Fruit fly (Drosophila melanogaster) whole organism, embryonic: Measurements from ENCODE around the gene rin.

Experiments used
- Abd-B ChIP-seq: fragments of 200-800 bp; sonication (Bioruptor generic); optimal IDR thresholded peaks from 2 replicates; lab custom pipeline; 2018; ENCODE audit warnings: missing biosample characterization, mild to moderate bottlenecking, missing genetic modification characterization, moderate library complexity
- CG13296 ChIP-seq: fragments of 200-800 bp; sonication (Bioruptor generic); optimal IDR thresholded peaks from 3 replicates; lab custom pipeline; 2018; ENCODE audit warnings: missing biosample characterization, mild to moderate bottlenecking, missing genetic modification characterization
- CG14710 ChIP-seq: fragments of 200-800 bp; sonication (Bioruptor generic); optimal IDR thresholded peaks from 3 replicates; lab custom pipeline; 2019; ENCODE audit warnings: missing biosample characterization, mild to moderate bottlenecking, missing genetic modification characterization, moderate library complexity
- CG33557 ChIP-seq: fragments of 200-800 bp; sonication (Bioruptor generic); optimal IDR thresholded peaks from 2 replicates; lab custom pipeline; 2019; ENCODE audit warnings: missing biosample characterization, mild to moderate bottlenecking, missing genetic modification characterization, moderate library complexity
- CG8478 ChIP-seq: fragments of >200 bp; optimal IDR thresholded peaks from 2 replicates; lab custom pipeline; 2018
- Dll ChIP-seq: fragments of 200-800 bp; sonication (Bioruptor generic); IDR thresholded peaks from 4 replicates; pipeline ENCODE4 v1.3.6; 2022; ENCODE audit warnings: missing biosample characterization, missing genetic modification characterization; ENCODE audit not compliant: partially characterized antibody
- crc ChIP-seq: fragments of 200-800 bp; sonication (Bioruptor generic); optimal IDR thresholded peaks from 2 replicates; lab custom pipeline; 2016; ENCODE audit warnings: missing biosample characterization, missing genetic modification characterization
- inv ChIP-seq: fragments of 200-800 bp; sonication (Bioruptor generic); IDR thresholded peaks from 2 replicates; pipeline ENCODE4 v1.3.6; 2022; ENCODE audit warnings: missing biosample characterization, missing genetic modification characterization; ENCODE audit not compliant: partially characterized antibody
- kah ChIP-seq: fragments of 200-800 bp; sonication (Bioruptor generic); optimal IDR thresholded peaks from 2 replicates; lab custom pipeline; 2018; ENCODE audit warnings: missing biosample characterization, mild to moderate bottlenecking, missing genetic modification characterization
- kni ChIP-seq: fragments of 200-800 bp; sonication (Bioruptor generic); optimal IDR thresholded peaks from 3 replicates; lab custom pipeline; 2017; ENCODE audit warnings: mild to moderate bottlenecking, missing biosample characterization, missing genetic modification reagents, missing genetic modification characterization
- oc ChIP-seq: fragments of 200-800 bp; sonication (Bioruptor generic); optimal IDR thresholded peaks from 2 replicates; lab custom pipeline; 2018; ENCODE audit warnings: missing biosample characterization, mild to moderate bottlenecking, missing genetic modification characterization, moderate library complexity
- psq ChIP-seq: fragments of 200-800 bp; sonication (Bioruptor generic); optimal IDR thresholded peaks from 2 replicates; lab custom pipeline; 2017; ENCODE audit warnings: missing biosample characterization, missing genetic modification characterization

DNA sequence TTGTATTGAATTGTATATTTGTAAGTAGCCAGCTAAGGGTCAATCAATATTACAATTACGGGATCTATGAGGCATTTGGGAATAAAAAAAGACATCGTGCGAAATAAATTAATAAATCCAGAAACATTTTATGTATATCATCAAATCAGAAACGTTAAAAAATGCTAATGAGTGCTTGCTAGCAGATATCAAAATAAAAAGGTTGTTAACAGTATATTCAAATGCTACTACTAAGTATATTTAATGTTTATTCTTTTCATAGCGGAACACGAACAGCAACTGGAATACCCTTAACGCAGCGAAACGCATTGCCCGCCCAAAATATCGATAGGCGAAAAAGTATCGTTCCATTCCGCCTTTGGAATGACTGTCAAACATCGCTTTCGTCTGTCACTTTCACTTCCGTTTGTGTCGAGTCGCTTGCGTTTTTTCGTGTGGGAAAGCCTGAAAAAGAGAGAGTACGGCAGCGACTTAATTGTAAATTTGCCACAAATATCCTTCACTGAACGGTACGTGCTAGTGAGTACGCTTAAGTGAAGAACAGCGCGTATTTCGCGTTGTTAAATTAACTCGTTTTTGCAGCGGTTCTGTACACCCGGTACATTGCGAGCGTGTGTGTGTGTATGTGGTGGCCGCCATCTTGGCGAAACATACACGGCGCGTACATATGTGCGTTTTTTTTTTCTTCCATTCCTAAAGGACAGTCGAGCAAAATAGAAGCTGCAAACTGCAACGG is 14.3 kb downstream of the rin start, which contains the start of gene B52:
- peak; percentile 49; the same call in 1 of the 2 replicates for TF ChIP-seq inv
- TF ChIP-seq Abd-B (GFP tag; lab: Kevin White, UChicago), result peak; percentile 10
- TF ChIP-seq CG33557 (GFP tag; lab: Kevin White, UChicago), result peak; percentile 79
- peak; percentile 70 for TF ChIP-seq kah
- TF ChIP-seq CG8478 (lab: Kevin White, UChicago), result no peak
- no peak for TF ChIP-seq oc (tag; lab: Kevin White, UChicago)
- peak; percentile 55 for TF ChIP-seq crc (GFP tag; lab: Kevin White, UChicago)
- peak; percentile 82 for TF ChIP-seq CG13296 (GFP tag; lab: Kevin White, UChicago)
- TF ChIP-seq Dll, result 0 out of 4 replicates have a peak, but pooled peaks have one; percentile 47
- no peak for TF ChIP-seq psq (GFP tag; lab: Kevin White, UChicago)
- peak; percentile 86 for TF ChIP-seq kni (GFP tag; lab: Kevin White, UChicago)
- TF ChIP-seq CG14710, result peak; percentile 35
